Fruit fly (Drosophila melanogaster): ENCODE measurements around the gene BBS5.
A peak's percentile ranks its signal among the peaks of the same experiment; 100 is the strongest.

Gene BBS5

DNA sequence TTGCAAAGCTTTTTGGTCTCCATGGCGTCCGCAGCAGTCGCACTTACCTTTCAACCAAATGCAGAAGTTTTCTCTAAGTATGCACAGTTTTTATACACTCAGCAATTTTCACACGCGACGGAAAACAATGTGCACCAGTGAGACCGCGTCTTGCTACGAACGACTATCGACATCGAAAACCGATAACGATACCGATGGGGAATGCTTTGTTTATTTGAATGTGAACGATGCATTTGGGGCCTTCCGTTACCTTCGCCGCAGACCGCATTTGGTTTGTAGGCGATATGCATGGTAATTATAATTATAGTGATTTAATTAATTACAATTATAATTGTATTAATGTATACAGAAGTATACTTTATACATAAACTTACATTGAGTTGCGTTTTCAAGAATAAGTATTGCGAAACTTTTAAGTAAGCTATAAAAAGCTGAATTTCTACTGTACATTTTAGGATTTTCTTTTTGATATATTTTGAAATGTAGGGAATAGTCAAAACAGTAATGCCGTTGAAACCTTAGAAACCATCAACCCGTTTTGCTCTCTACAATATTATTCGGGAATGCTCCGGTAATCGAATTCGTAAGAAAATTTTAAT, 4.1 kb upstream of the BBS5 start, which contains the start of the genes Hus1-like and ctrip (continued):
- no peak for TF ChIP-seq cg (GFP tag; optimal IDR thresholded peaks at IDR 0.05)
- TF ChIP-seq Med (GFP tag): peak; percentile 86
- no peak for TF ChIP-seq Atf-2 (GFP tag; optimal IDR thresholded peaks at IDR 0.05)
- TF ChIP-seq wek (GFP tag; optimal IDR thresholded peaks at IDR 0.05): peak; percentile 94
- TF ChIP-seq D19A (tag; optimal IDR thresholded peaks at IDR 0.05): peak; percentile 0
- TF ChIP-seq slbo (GFP tag; IDR thresholded peaks at IDR 0.05): 0 out of 2 replicates have a peak, but pooled peaks have one; percentile 36
- no peak for TF ChIP-seq Xrp1 (GFP tag; IDR thresholded peaks at IDR 0.05)
- no peak for TF ChIP-seq gsb (GFP tag; IDR thresholded peaks at IDR 0.05)
- TF ChIP-seq dpn (GFP tag; optimal IDR thresholded peaks at IDR 0.05): no peak
- no peak for TF ChIP-seq CG13424 (tag; optimal IDR thresholded peaks at IDR 0.05)
- TF ChIP-seq CG43689 (GFP tag; IDR thresholded peaks at IDR 0.05): no peak
- TF ChIP-seq knrl (GFP tag; IDR thresholded peaks at IDR 0.05; ENCODE audit: partially characterized antibody): peak; percentile 40; the same call in 1 of the 3 replicates
- no peak for TF ChIP-seq maf-S (GFP tag; optimal IDR thresholded peaks at IDR 0.05)
- peak; percentile 24 for TF ChIP-seq PHDP (tag; optimal IDR thresholded peaks at IDR 0.05)
- no peak for TF ChIP-seq CG3407 (GFP tag; optimal IDR thresholded peaks at IDR 0.05)
- TF ChIP-seq CG10959 (GFP tag; IDR thresholded peaks at IDR 0.05): no peak
- TF ChIP-seq CG12071 (GFP tag; optimal IDR thresholded peaks at IDR 0.05): peak; percentile 16
- no peak for TF ChIP-seq H15 (GFP tag; IDR thresholded peaks at IDR 0.05)
- no peak for TF ChIP-seq CG14050 (GFP tag; IDR thresholded peaks at IDR 0.05)
- peak; percentile 66 for TF ChIP-seq CG13287 (GFP tag; IDR thresholded peaks at IDR 0.05; ENCODE audit: partially characterized antibody)
- no peak for TF ChIP-seq ara (GFP tag; IDR thresholded peaks at IDR 0.05)
- TF ChIP-seq CG10267 (tag; optimal IDR thresholded peaks at IDR 0.05): peak; percentile 6
- no peak for TF ChIP-seq peb (GFP tag; IDR thresholded peaks at IDR 0.05)
- TF ChIP-seq CG16779 (GFP tag; IDR thresholded peaks at IDR 0.05): no peak
- peak; percentile 55; the same call in 2 of the 3 replicates for TF ChIP-seq Dbx (GFP tag; IDR thresholded peaks at IDR 0.05)
- no peak for TF ChIP-seq Doc2 (GFP tag; IDR thresholded peaks at IDR 0.05)
- TF ChIP-seq tll (GFP tag; optimal IDR thresholded peaks at IDR 0.05): no peak
- TF ChIP-seq CG5245 (GFP tag; optimal IDR thresholded peaks at IDR 0.05): no peak
- TF ChIP-seq CG14860 (GFP tag; IDR thresholded peaks at IDR 0.05; ENCODE audit: partially characterized antibody): peak; percentile 48; the same call in 1 of the 3 replicates
- TF ChIP-seq pros (GFP tag; optimal IDR thresholded peaks at IDR 0.05): no peak
- no peak for TF ChIP-seq CTCF (GFP tag; optimal IDR thresholded peaks at IDR 0.05)
- peak; percentile 58 for TF ChIP-seq unc-4 (GFP tag; IDR thresholded peaks at IDR 0.05; ENCODE audit: partially characterized antibody)
- TF ChIP-seq odd (GFP tag; optimal IDR thresholded peaks at IDR 0.05): no peak
- TF ChIP-seq Eip74EF (GFP tag; optimal IDR thresholded peaks at IDR 0.05): peak in 1 of 2 experiments; percentile 29
- peak; percentile 2 for TF ChIP-seq salm (tag; optimal IDR thresholded peaks at IDR 0.05)
- peak; percentile 24 for TF ChIP-seq lab (GFP tag; optimal IDR thresholded peaks at IDR 0.05)
- peak; percentile 44 for TF ChIP-seq CG9817 (tag; optimal IDR thresholded peaks at IDR 0.05)
- TF ChIP-seq shn (GFP tag; optimal IDR thresholded peaks at IDR 0.05): no peak
- TF ChIP-seq Lim3 (GFP tag; IDR thresholded peaks at IDR 0.05): no peak
- peak; percentile 95 for TF ChIP-seq CG30020 (tag; optimal IDR thresholded peaks at IDR 0.05)
- no peak for TF ChIP-seq Nf-YC (tag; optimal IDR thresholded peaks at IDR 0.05)
- no peak for TF ChIP-seq CG9727 (GFP tag; optimal IDR thresholded peaks at IDR 0.05)
- TF ChIP-seq NFAT (GFP tag; IDR thresholded peaks at IDR 0.05): 0 out of 2 replicates have a peak, but pooled peaks have one; percentile 28
- no peak for TF ChIP-seq run (tag; optimal IDR thresholded peaks at IDR 0.05)
- TF ChIP-seq zfh2 (GFP tag; optimal IDR thresholded peaks at IDR 0.05): no peak
- no peak for TF ChIP-seq CG18764 (GFP tag; optimal IDR thresholded peaks at IDR 0.05)
- no peak for TF ChIP-seq CG7745 (tag; optimal IDR thresholded peaks at IDR 0.05)
- TF ChIP-seq twi (tag; optimal IDR thresholded peaks at IDR 0.05): no peak
- no peak for TF ChIP-seq Kr (GFP tag; optimal IDR thresholded peaks at IDR 0.05)
- TF ChIP-seq Opbp (GFP tag; IDR thresholded peaks at IDR 0.05; ENCODE audit: partially characterized antibody): peak; percentile 65; the same call in 1 of the 3 replicates
